Fruit fly (Drosophila melanogaster) whole organism, embryonic: ENCODE measurements around the gene ddbt.

Experiments used
- BtbVII ChIP-seq: fragments of 200-800 bp; sonication (Bioruptor generic); optimal IDR thresholded peaks from 3 replicates; lab custom pipeline; 2017; ENCODE audit warnings: missing biosample characterization, mild to moderate bottlenecking, missing genetic modification characterization
- CG10431 ChIP-seq: fragments of 200-800 bp; sonication (Bioruptor generic); optimal IDR thresholded peaks from 3 replicates; lab custom pipeline; 2018; ENCODE audit warnings: missing biosample characterization, mild to moderate bottlenecking, missing genetic modification characterization
- CG10543 ChIP-seq: fragments of 200-800 bp; sonication (Bioruptor generic); optimal IDR thresholded peaks from 3 replicates; lab custom pipeline; 2017; ENCODE audit warnings: missing biosample characterization, mild to moderate bottlenecking, missing genetic modification characterization, moderate library complexity
- CG12659 ChIP-seq: fragments of 200-800 bp; sonication (Bioruptor generic); optimal IDR thresholded peaks from 3 replicates; lab custom pipeline; 2017; ENCODE audit warnings: mild to moderate bottlenecking, missing biosample characterization, missing genetic modification reagents, missing genetic modification characterization
- CG12744 ChIP-seq: fragments of 200-800 bp; sonication (Bioruptor generic); optimal IDR thresholded peaks from 2 replicates; lab custom pipeline; 2016; ENCODE audit warnings: missing biosample characterization, missing genetic modification characterization
- CG12769 ChIP-seq: fragments of 200-800 bp; sonication (Bioruptor generic); optimal IDR thresholded peaks from 2 replicates; lab custom pipeline; 2019; ENCODE audit warnings: missing biosample characterization, mild to moderate bottlenecking, missing genetic modification characterization, moderate library complexity
- CG13624 ChIP-seq: fragments of 200-800 bp; sonication (Bioruptor generic); optimal IDR thresholded peaks from 2 replicates; lab custom pipeline; 2016; ENCODE audit warnings: missing biosample characterization, missing genetic modification characterization
- CG17186 ChIP-seq: fragments of 200-800 bp; sonication (Bioruptor generic); optimal IDR thresholded peaks from 3 replicates; lab custom pipeline; 2017; ENCODE audit warnings: missing biosample characterization, missing genetic modification reagents, missing genetic modification characterization
- CG17829 ChIP-seq: fragments of 200-800 bp; optimal IDR thresholded peaks from 2 replicates; lab custom pipeline; 2019; ENCODE audit warnings: missing biosample characterization, mild to moderate bottlenecking, missing genetic modification characterization, moderate library complexity
- CG18262 ChIP-seq: fragments of 200-800 bp; optimal IDR thresholded peaks from 3 replicates; lab custom pipeline; 2019; ENCODE audit warnings: missing biosample characterization, mild to moderate bottlenecking, missing genetic modification characterization, moderate library complexity
- CG2712 ChIP-seq: fragments of 200-800 bp; optimal IDR thresholded peaks from 3 replicates; lab custom pipeline; 2019; ENCODE audit warnings: missing biosample characterization, mild to moderate bottlenecking, missing genetic modification characterization, moderate library complexity
- CG33557 ChIP-seq: fragments of 200-800 bp; sonication (Bioruptor generic); optimal IDR thresholded peaks from 2 replicates; lab custom pipeline; 2019; ENCODE audit warnings: missing biosample characterization, mild to moderate bottlenecking, missing genetic modification characterization, moderate library complexity
- CG34224 ChIP-seq: fragments of 200-800 bp; sonication (Bioruptor generic); IDR thresholded peaks from 3 replicates; pipeline ENCODE4 v1.3.6; 2022; ENCODE audit warnings: missing biosample characterization, missing genetic modification characterization; ENCODE audit not compliant: partially characterized antibody
- CG4820 ChIP-seq: fragments of 200-800 bp; sonication (Bioruptor generic); optimal IDR thresholded peaks from 3 replicates; lab custom pipeline; 2016; ENCODE audit warnings: missing biosample characterization, missing genetic modification characterization
- CG4854 ChIP-seq: fragments of 200-800 bp; sonication (Bioruptor generic); optimal IDR thresholded peaks from 2 replicates; lab custom pipeline; 2016; ENCODE audit warnings: missing biosample characterization, missing genetic modification characterization, inconsistent platforms
- CG6689 ChIP-seq: fragments of 200-800 bp; sonication (Bioruptor generic); IDR thresholded peaks from 2 replicates; pipeline ENCODE4 v1.3.6; 2022; ENCODE audit warnings: missing biosample characterization, missing genetic modification characterization
- CG7786 ChIP-seq: fragments of 200-800 bp; sonication (Bioruptor generic); optimal IDR thresholded peaks from 2 replicates; lab custom pipeline; 2016; ENCODE audit warnings: missing biosample characterization, missing genetic modification characterization
- CG8478 ChIP-seq: fragments of >200 bp; optimal IDR thresholded peaks from 2 replicates; lab custom pipeline; 2018
- CG9609 ChIP-seq: fragments of 200-800 bp; sonication (Bioruptor generic); optimal IDR thresholded peaks from 3 replicates; lab custom pipeline; 2016; ENCODE audit warnings: missing biosample characterization, missing genetic modification characterization
- CG9876 ChIP-seq: fragments of 200-800 bp; sonication (Bioruptor generic); optimal IDR thresholded peaks from 2 replicates; lab custom pipeline; 2016; ENCODE audit warnings: missing biosample characterization, missing genetic modification characterization
- CHES-1-like ChIP-seq: fragments of 200-800 bp; sonication (Bioruptor generic); optimal IDR thresholded peaks from 2 replicates; lab custom pipeline; 2016; ENCODE audit warnings: missing biosample characterization, missing genetic modification characterization
- Dek ChIP-seq: fragments of 200-800 bp; sonication (Bioruptor generic); optimal IDR thresholded peaks from 3 replicates; lab custom pipeline; 2019; ENCODE audit warnings: missing biosample characterization, mild to moderate bottlenecking, missing genetic modification characterization, moderate library complexity
- Ets65A ChIP-seq: fragments of 200-800 bp; sonication (Bioruptor generic); peaks from one replicate; lab custom pipeline; 2016; ENCODE audit warnings: missing biosample characterization, missing genetic modification characterization
- Fer3 ChIP-seq: fragments of 200-800 bp; sonication (Bioruptor generic); optimal IDR thresholded peaks from 2 replicates; lab custom pipeline; 2018; ENCODE audit warnings: missing biosample characterization, mild to moderate bottlenecking, missing genetic modification characterization, moderate library complexity
- H15 ChIP-seq: fragments of 200-800 bp; sonication (Bioruptor generic); IDR thresholded peaks from 3 replicates; pipeline ENCODE4 v1.3.6; 2022; ENCODE audit warnings: missing biosample characterization, missing genetic modification characterization
- HLH54F ChIP-seq: fragments of 200-800 bp; sonication (Bioruptor generic); optimal IDR thresholded peaks from 3 replicates; lab custom pipeline; 2016; ENCODE audit warnings: missing biosample characterization, missing genetic modification characterization
- HLHmδ ChIP-seq: fragments of 200-800 bp; sonication (Bioruptor generic); optimal IDR thresholded peaks from 2 replicates; lab custom pipeline; 2018; ENCODE audit warnings: missing biosample characterization, mild to moderate bottlenecking, missing genetic modification characterization, moderate library complexity
- Hsf ChIP-seq: fragments of 200-800 bp; sonication (Bioruptor generic); optimal IDR thresholded peaks from 3 replicates; lab custom pipeline; 2016; ENCODE audit warnings: missing biosample characterization, missing genetic modification characterization
- Mad ChIP-seq: fragments of 200-800 bp; sonication (Bioruptor generic); optimal IDR thresholded peaks from 2 replicates; lab custom pipeline; 2016; ENCODE audit warnings: missing biosample characterization, missing genetic modification characterization
- Meics ChIP-seq: fragments of 200-800 bp; sonication (Bioruptor generic); optimal IDR thresholded peaks from 2 replicates; lab custom pipeline; 2017; ENCODE audit warnings: missing biosample characterization, mild to moderate bottlenecking, missing genetic modification characterization
- Myb ChIP-seq: fragments of 200-800 bp; sonication (Bioruptor generic); optimal IDR thresholded peaks from 2 replicates; lab custom pipeline; 2016; ENCODE audit warnings: missing biosample characterization, missing genetic modification characterization
- NC2β ChIP-seq: fragments of 200-800 bp; sonication (Bioruptor generic); optimal IDR thresholded peaks from 2 replicates; lab custom pipeline; 2016; ENCODE audit warnings: missing biosample characterization, missing genetic modification characterization
- Side ChIP-seq: fragments of 200-800 bp; sonication (Bioruptor generic); optimal IDR thresholded peaks from 2 replicates; lab custom pipeline; 2016; ENCODE audit warnings: missing biosample characterization, missing genetic modification characterization
- Trl ChIP-seq, 3 experiments: fragments of >200 bp in 2 of 3; fragments of 200-800 bp in 1 of 3; sonication (Bioruptor generic) in 1 of 3; optimal IDR thresholded peaks; 2 replicates in 1 of 3; 3 replicates in 2 of 3; lab custom pipeline; 2016 to 2017; ENCODE audit warnings: missing biosample characterization in 1 of 3, missing genetic modification characterization in 1 of 3
- ash1 ChIP-seq: fragments of 200-800 bp; sonication (Bioruptor generic); optimal IDR thresholded peaks from 2 replicates; lab custom pipeline; 2018; ENCODE audit warnings: missing biosample characterization, mild to moderate bottlenecking, missing genetic modification characterization
- bsh ChIP-seq, 2 experiments: fragments of 200-800 bp; sonication (Bioruptor generic); optimal IDR thresholded peaks; 2 replicates each; lab custom pipeline; 2017 to 2018; ENCODE audit warnings: mild to moderate bottlenecking in 2 of 2, missing biosample characterization in 2 of 2, missing genetic modification characterization in 2 of 2, moderate library complexity in 1 of 2
- cad ChIP-seq: fragments of >200 bp; optimal IDR thresholded peaks from 2 replicates; lab custom pipeline; 2017; ENCODE audit warnings: missing biosample characterization, missing genetic modification characterization
- cg ChIP-seq: fragments of 200-800 bp; sonication (Bioruptor generic); optimal IDR thresholded peaks from 3 replicates; lab custom pipeline; 2019; ENCODE audit warnings: missing biosample characterization, mild to moderate bottlenecking, missing genetic modification characterization, moderate library complexity
- chinmo ChIP-seq: fragments of 200-800 bp; sonication (Bioruptor generic); IDR thresholded peaks from 4 replicates; pipeline ENCODE4 v1.3.6; 2022; ENCODE audit warnings: missing biosample characterization, missing genetic modification characterization; ENCODE audit not compliant: partially characterized antibody
- gcm2 ChIP-seq: fragments of 200-800 bp; sonication (Bioruptor generic); optimal IDR thresholded peaks from 2 replicates; lab custom pipeline; 2016; ENCODE audit warnings: missing biosample characterization, missing genetic modification characterization
- luna ChIP-seq: fragments of 200-800 bp; sonication (Bioruptor generic); optimal IDR thresholded peaks from 2 replicates; lab custom pipeline; 2016; ENCODE audit warnings: missing biosample characterization, missing genetic modification characterization
- peb ChIP-seq: fragments of 200-800 bp; sonication (Bioruptor generic); IDR thresholded peaks from 2 replicates; pipeline ENCODE4 v1.3.6; 2022; ENCODE audit warnings: missing biosample characterization, missing genetic modification characterization
- pfk ChIP-seq: fragments of 200-800 bp; sonication (Bioruptor generic); optimal IDR thresholded peaks from 2 replicates; lab custom pipeline; 2018; ENCODE audit warnings: missing biosample characterization, mild to moderate bottlenecking, missing genetic modification characterization, moderate library complexity
- pita ChIP-seq: fragments of 200-800 bp; sonication (Bioruptor generic); optimal IDR thresholded peaks from 2 replicates; lab custom pipeline; 2017; ENCODE audit warnings: missing biosample characterization, mild to moderate bottlenecking, missing genetic modification characterization
- psq ChIP-seq: fragments of 200-800 bp; sonication (Bioruptor generic); optimal IDR thresholded peaks from 2 replicates; lab custom pipeline; 2017; ENCODE audit warnings: missing biosample characterization, missing genetic modification characterization
- ro ChIP-seq: fragments of 200-800 bp; sonication (Bioruptor generic); IDR thresholded peaks from 2 replicates; pipeline ENCODE4 v1.3.6; 2022; ENCODE audit warnings: missing biosample characterization, missing genetic modification characterization
- run ChIP-seq: fragments of 200-800 bp; sonication (Bioruptor generic); optimal IDR thresholded peaks from 3 replicates; lab custom pipeline; 2018; ENCODE audit warnings: missing biosample characterization, mild to moderate bottlenecking, missing genetic modification characterization
- ssp ChIP-seq: fragments of 200-800 bp; sonication (Bioruptor generic); IDR thresholded peaks from 2 replicates; pipeline ENCODE4 v1.3.6; 2022; ENCODE audit warnings: missing biosample characterization, missing genetic modification characterization
- trh ChIP-seq: fragments of 200-800 bp; sonication (Bioruptor generic); optimal IDR thresholded peaks from 2 replicates; lab custom pipeline; 2016; ENCODE audit warnings: missing biosample characterization, missing genetic modification characterization
- wor ChIP-seq: fragments of 200-800 bp; sonication (Bioruptor generic); IDR thresholded peaks from 2 replicates; pipeline ENCODE4 v1.3.6; 2022; ENCODE audit warnings: missing biosample characterization, missing genetic modification characterization
- zfh1 ChIP-seq: fragments of 200-800 bp; sonication (Bioruptor generic); IDR thresholded peaks from 3 replicates; pipeline ENCODE4 v1.3.6; 2022; ENCODE audit warnings: missing biosample characterization, missing genetic modification characterization

The ddbt gene

DNA sequence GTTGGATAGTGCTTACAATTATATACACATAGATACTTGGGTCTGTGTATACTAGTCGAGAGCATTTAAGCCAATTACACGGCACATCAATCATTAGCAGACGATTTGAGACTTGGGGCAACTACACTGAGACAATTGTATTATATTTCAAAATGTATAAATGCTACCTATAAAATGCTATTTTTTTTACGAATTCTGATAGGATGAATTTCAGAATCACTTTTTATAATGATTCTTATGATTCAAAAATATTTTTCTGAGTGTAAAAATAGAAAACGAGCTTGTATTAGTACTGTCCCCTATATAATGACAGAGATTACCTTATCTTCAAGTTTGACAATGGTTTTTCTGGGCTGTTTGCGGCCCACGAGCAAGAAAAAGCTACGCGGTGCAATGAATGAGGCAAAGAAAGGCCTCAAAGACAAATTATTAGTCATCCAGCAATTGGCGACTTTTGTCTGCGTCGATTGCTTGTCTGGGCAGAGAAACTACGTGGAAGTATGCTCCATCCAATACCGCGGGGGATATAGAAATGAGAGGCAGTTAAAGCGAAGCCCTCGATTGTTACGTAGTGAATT lies 33.9 kb downstream of the ddbt start (continued):
- TF ChIP-seq HLH54F (GFP tag; lab: Kevin White, UChicago) = peak; percentile 46
- TF ChIP-seq CG8478 (lab: Kevin White, UChicago) = no peak
- no peak for TF ChIP-seq CG10431 (GFP tag; lab: Kevin White, UChicago)
- peak; percentile 64 for TF ChIP-seq Dek
- peak; percentile 51 for TF ChIP-seq Side (GFP tag; lab: Kevin White, UChicago)
- TF ChIP-seq CG33557 = no peak
- TF ChIP-seq Meics (GFP tag; lab: Kevin White, UChicago) = peak; percentile 71
- TF ChIP-seq run (tag; lab: Kevin White, UChicago) = no peak
- no peak for TF ChIP-seq chinmo (GFP tag; lab: Robert Waterston, UW)
- TF ChIP-seq Trl (optimal IDR thresholded peaks at IDR 0.05; lab: Kevin White, UChicago) = no peak
- TF ChIP-seq Trl (GFP tag; optimal IDR thresholded peaks at IDR 0.05; lab: Kevin White, UChicago) = peak; percentile 39
- no peak for TF ChIP-seq pfk (GFP tag; lab: Kevin White, UChicago)
- TF ChIP-seq CG18262 = peak; percentile 84
- peak; percentile 60 for TF ChIP-seq wor
- peak; percentile 52 for TF ChIP-seq CG7786 (GFP tag; lab: Kevin White, UChicago)
- no peak for TF ChIP-seq CG9876 (GFP tag; lab: Kevin White, UChicago)
- peak; percentile 84 for TF ChIP-seq Fer3 (tag; lab: Kevin White, UChicago)
- TF ChIP-seq peb = peak; percentile 67
- no peak for TF ChIP-seq cad (GFP tag; lab: Kevin White, UChicago)
- peak; percentile 56; the same call in 2 of the 3 replicates for TF ChIP-seq H15 (GFP tag; lab: Robert Waterston, UW)
- peak; percentile 13 for TF ChIP-seq Myb (GFP tag; lab: Kevin White, UChicago)
- TF ChIP-seq HLHmδ (GFP tag; lab: Kevin White, UChicago) = no peak
- TF ChIP-seq psq = peak; percentile 29
- TF ChIP-seq pita = no peak
- peak; percentile 33 for TF ChIP-seq BtbVII (GFP tag; lab: Kevin White, UChicago)
- TF ChIP-seq luna = peak; percentile 43
- TF ChIP-seq CG4820 (GFP tag; lab: Kevin White, UChicago) = peak; percentile 59
- peak; percentile 87 for TF ChIP-seq CG6689 (GFP tag; lab: Robert Waterston, UW)
- peak; percentile 20 for TF ChIP-seq CG12744 (GFP tag; lab: Kevin White, UChicago)
- TF ChIP-seq bsh (GFP tag; optimal IDR thresholded peaks at IDR 0.05; lab: Kevin White, UChicago) = peak in 1 of 2 experiments; percentile 70
- TF ChIP-seq Ets65A (GFP tag; lab: Kevin White, UChicago) = peak; percentile 84
- TF ChIP-seq CG12659 (GFP tag; lab: Kevin White, UChicago) = peak; percentile 68
- TF ChIP-seq trh (GFP tag; lab: Kevin White, UChicago) = no peak
- TF ChIP-seq ro (GFP tag; lab: Robert Waterston, UW) = peak; percentile 38
- TF ChIP-seq CG4854 (GFP tag; lab: Kevin White, UChicago) = no peak
- TF ChIP-seq ash1 = no peak
- no peak for TF ChIP-seq Mad
- no peak for TF ChIP-seq CG10543 (GFP tag; lab: Kevin White, UChicago)
- peak; percentile 70; the same call in 2 of the 3 replicates for TF ChIP-seq zfh1
- TF ChIP-seq cg (GFP tag; lab: Kevin White, UChicago) = peak; percentile 49
- peak; percentile 87 for TF ChIP-seq CG2712 (tag; lab: Kevin White, UChicago)
- TF ChIP-seq CG34224 (GFP tag; lab: Robert Waterston, UW) = no peak
- TF ChIP-seq CG12769 (tag; lab: Kevin White, UChicago) = no peak
- peak; percentile 83 for TF ChIP-seq CG13624 (GFP tag; lab: Kevin White, UChicago)
- TF ChIP-seq ssp = peak; percentile 65
- peak; percentile 33 for TF ChIP-seq CG9609
- no peak for TF ChIP-seq CHES-1-like (GFP tag; lab: Kevin White, UChicago)
- TF ChIP-seq CG17186 (GFP tag; lab: Kevin White, UChicago) = no peak
- no peak for TF ChIP-seq gcm2
- peak; percentile 60 for TF ChIP-seq Hsf
- peak; percentile 75 for TF ChIP-seq CG17829 (tag; lab: Kevin White, UChicago)
- no peak for TF ChIP-seq NC2β (GFP tag; lab: Kevin White, UChicago)
